Fruit fly (Drosophila melanogaster) whole organism, pupa: Measurements from ENCODE around the gene veli.

Source experiments
- CG10348 ChIP-seq: fragments of 200-800 bp; sonication (Bioruptor generic); IDR thresholded peaks from 2 replicates; pipeline ENCODE4 v1.3.6; 2022; ENCODE audit warnings: missing biosample characterization, missing genetic modification characterization
- CG12605 ChIP-seq: fragments of 200-800 bp; sonication (Bioruptor generic); IDR thresholded peaks from 2 replicates; pipeline ENCODE4 v1.3.6; 2022; ENCODE audit warnings: missing biosample characterization, missing genetic modification characterization
- CG13204 ChIP-seq: fragments of 200-800 bp; sonication (Bioruptor generic); optimal IDR thresholded peaks from 2 replicates; lab custom pipeline; 2018; ENCODE audit warnings: missing biosample characterization, mild to moderate bottlenecking, missing genetic modification characterization, moderate library complexity
- CG15710 ChIP-seq: fragments of 200-800 bp; sonication (Bioruptor generic); optimal IDR thresholded peaks from 2 replicates; lab custom pipeline; 2018; ENCODE audit warnings: missing biosample characterization, mild to moderate bottlenecking, missing genetic modification characterization, moderate library complexity
- CG17806 ChIP-seq: fragments of 200-800 bp; sonication (Bioruptor generic); optimal IDR thresholded peaks from 2 replicates; lab custom pipeline; 2018; ENCODE audit warnings: missing biosample characterization, mild to moderate bottlenecking, missing genetic modification characterization, moderate library complexity
- CG32121 ChIP-seq: fragments of 200-800 bp; sonication (Bioruptor generic); IDR thresholded peaks from 2 replicates; pipeline ENCODE4 v1.3.6; 2022; ENCODE audit warnings: missing biosample characterization, missing genetic modification characterization
- CG34367 ChIP-seq: fragments of 200-800 bp; sonication (Bioruptor generic); optimal IDR thresholded peaks from 2 replicates; lab custom pipeline; 2018; ENCODE audit warnings: missing biosample characterization, mild to moderate bottlenecking, missing genetic modification characterization
- CG4496 ChIP-seq: fragments of 200-800 bp; sonication (Bioruptor generic); IDR thresholded peaks from 3 replicates; pipeline ENCODE4 v1.3.6; 2022; ENCODE audit warnings: missing biosample characterization, missing genetic modification characterization
- CG8159 ChIP-seq: fragments of 200-800 bp; sonication (Bioruptor generic); optimal IDR thresholded peaks from 3 replicates; lab custom pipeline; 2018; ENCODE audit warnings: missing biosample characterization, mild to moderate bottlenecking, missing genetic modification characterization, moderate library complexity
- CG8301 ChIP-seq: fragments of 200-800 bp; sonication (Bioruptor generic); optimal IDR thresholded peaks from 2 replicates; lab custom pipeline; 2018; ENCODE audit warnings: missing biosample characterization, mild to moderate bottlenecking, missing genetic modification characterization
- CG9948 ChIP-seq: fragments of 200-800 bp; sonication (Bioruptor generic); optimal IDR thresholded peaks from 2 replicates; lab custom pipeline; 2018; ENCODE audit warnings: missing biosample characterization, mild to moderate bottlenecking, missing genetic modification characterization, moderate library complexity
- D1 ChIP-seq: fragments of 200-800 bp; sonication (Bioruptor generic); optimal IDR thresholded peaks from 2 replicates; lab custom pipeline; 2018; ENCODE audit warnings: missing biosample characterization, mild to moderate bottlenecking, missing genetic modification characterization, moderate library complexity
- EcR ChIP-seq: fragments of 200-800 bp; sonication (Bioruptor generic); optimal IDR thresholded peaks from 3 replicates; lab custom pipeline; 2019; ENCODE audit warnings: missing biosample characterization, missing genetic modification characterization, mild to moderate bottlenecking, moderate library complexity, missing genetic modification reagents
- Ets98B ChIP-seq: fragments of 200-800 bp; sonication (Bioruptor generic); IDR thresholded peaks from 2 replicates; pipeline ENCODE4 v1.3.6; 2022; ENCODE audit warnings: missing biosample characterization, missing genetic modification characterization
- Pif1A ChIP-seq: fragments of 200-800 bp; sonication (Bioruptor generic); optimal IDR thresholded peaks from 3 replicates; lab custom pipeline; 2016; ENCODE audit warnings: missing biosample characterization, missing genetic modification characterization
- Pif1B ChIP-seq: fragments of 200-800 bp; sonication (Bioruptor generic); optimal IDR thresholded peaks from 3 replicates; lab custom pipeline; 2016; ENCODE audit warnings: missing biosample characterization, missing genetic modification characterization
- Snoo ChIP-seq: fragments of 200-800 bp; sonication (Bioruptor generic); optimal IDR thresholded peaks from 3 replicates; lab custom pipeline; 2017; ENCODE audit warnings: missing biosample characterization, mild to moderate bottlenecking, missing genetic modification characterization, inconsistent platforms
- fd96Ca ChIP-seq: fragments of 200-800 bp; sonication (Bioruptor generic); IDR thresholded peaks from 3 replicates; pipeline ENCODE4 v1.3.6; 2022; ENCODE audit warnings: missing biosample characterization, missing genetic modification characterization
- rn ChIP-seq: fragments of 200-800 bp; sonication (Bioruptor generic); IDR thresholded peaks from 2 replicates; pipeline ENCODE4 v1.3.6; 2022; ENCODE audit warnings: missing biosample characterization, missing genetic modification characterization

veli gene

dm6 chr3R:25064907-25065841 is at the start of gene veli, which contains the start of gene PQBP1:
Gene veli (minus strand): TSS chr3R:25065591.
Gene PQBP1 (plus strand): TSS chr3R:25065791.
- TF ChIP-seq CG34367 (tag; lab: Kevin White, UChicago) (no peak), CG15710 (tag; lab: Kevin White, UChicago) (no peak), rn (GFP tag; lab: Robert Waterston, UW) (no peak), CG10348 (no peak)

dm6 chr3R:25112466-25112939 is 47.1 kb upstream of the veli start, which contains the start of gene Nepl16:
Gene Nepl16 (minus strand): TSS chr3R:25112516.
- TF ChIP-seq CG32121 (GFP tag; lab: Robert Waterston, UW) (no peak), CG13204 (GFP tag; lab: Kevin White, UChicago) (no peak), Pif1B (no peak), CG8159 (no peak), D1 (tag; lab: Kevin White, UChicago) (no peak), CG10348 (no peak), CG8301 (no peak)

dm6 chr3R:25108932-25109331 is 43.5 kb upstream of the veli start, which contains the start of gene CG34027:
Gene CG34027 (minus strand): TSS chr3R:25109032.
- TF ChIP-seq EcR (no peak), CG8159 (no peak), Snoo (tag; lab: Kevin White, UChicago) (no peak), Ets98B (GFP tag; lab: Robert Waterston, UW) (no peak), rn (GFP tag; lab: Robert Waterston, UW) (no peak)

- TF ChIP-seq CG10348: no peak
- TF ChIP-seq CG13204 (GFP tag; lab: Kevin White, UChicago): no peak
- no peak for TF ChIP-seq Ets98B (GFP tag; lab: Robert Waterston, UW)
- no peak for TF ChIP-seq D1 (tag; lab: Kevin White, UChicago)
- TF ChIP-seq CG9948: no peak
- TF ChIP-seq CG34367 (tag; lab: Kevin White, UChicago): no peak
- TF ChIP-seq Pif1A (GFP tag; lab: Kevin White, UChicago): no peak
- TF ChIP-seq CG12605: no peak
- TF ChIP-seq Snoo (tag; lab: Kevin White, UChicago): no peak
- TF ChIP-seq Pif1B: no peak
- no peak for TF ChIP-seq CG8301
- TF ChIP-seq CG8159: no peak
- no peak for TF ChIP-seq CG17806 (tag; lab: Kevin White, UChicago)
- no peak for TF ChIP-seq CG15710 (tag; lab: Kevin White, UChicago)
- no peak for TF ChIP-seq rn (GFP tag; lab: Robert Waterston, UW)
- no peak for TF ChIP-seq EcR
- TF ChIP-seq fd96Ca (GFP tag; lab: Robert Waterston, UW): no peak
- no peak for TF ChIP-seq CG4496 (GFP tag; lab: Robert Waterston, UW)
These were observed 36.9 kb upstream of the veli start, which contains the start of gene CG45095 for dm6 chr3R:25102253-25102652. Gene CG45095 (plus strand): TSS chr3R:25102553.

dm6 chr3R:25097486-25097885 is 32.1 kb upstream of the veli start, which contains the start of the genes CG33095 and CG33096:
Gene CG33095 (plus strand): TSS chr3R:25097672.
Gene CG33096 (plus strand): TSS chr3R:25097672.
- TF ChIP-seq EcR (peak; percentile 1), CG13204 (GFP tag; lab: Kevin White, UChicago) (no peak)

DNA sequence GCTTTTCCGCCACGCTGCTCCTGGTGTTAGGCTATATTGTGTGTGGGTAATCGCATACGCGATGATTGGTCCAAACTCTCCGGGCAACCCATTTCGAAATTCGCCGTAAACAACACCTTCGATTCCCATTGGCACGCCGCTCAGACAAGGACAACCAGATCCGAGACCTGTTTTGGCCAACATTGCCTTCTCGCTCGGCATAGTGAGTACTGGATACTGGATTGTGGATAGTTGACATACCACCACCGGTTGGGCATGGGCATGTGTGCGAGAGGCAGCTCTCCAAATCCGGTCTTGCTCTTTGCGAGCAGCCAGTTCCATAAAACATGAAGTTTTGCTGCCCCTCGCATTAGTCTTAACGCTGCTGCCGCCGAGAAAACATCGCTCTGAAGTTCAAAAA is 29.2 kb upstream of the veli start, which contains the start of gene fd96Cb:
fd96Cb (plus strand) TSS at position 374 of the 400 bp plus-strand sequence.
- TF ChIP-seq Pif1A (GFP tag; lab: Kevin White, UChicago) (no peak), CG12605 (no peak), Pif1B (no peak), D1 (tag; lab: Kevin White, UChicago) (no peak), CG8301 (no peak), Ets98B (GFP tag; lab: Robert Waterston, UW) (no peak), fd96Ca (GFP tag; lab: Robert Waterston, UW) (no peak), CG4496 (GFP tag; lab: Robert Waterston, UW) (no peak; the same call in 2 of the 3 replicates), CG10348 (no peak), EcR (no peak), CG9948 (no peak), CG34367 (tag; lab: Kevin White, UChicago) (no peak), Snoo (tag; lab: Kevin White, UChicago) (no peak), CG8159 (no peak), CG13204 (GFP tag; lab: Kevin White, UChicago) (no peak)
- TF ChIP-seq, all 21 proteins: peak for 0

DNA sequence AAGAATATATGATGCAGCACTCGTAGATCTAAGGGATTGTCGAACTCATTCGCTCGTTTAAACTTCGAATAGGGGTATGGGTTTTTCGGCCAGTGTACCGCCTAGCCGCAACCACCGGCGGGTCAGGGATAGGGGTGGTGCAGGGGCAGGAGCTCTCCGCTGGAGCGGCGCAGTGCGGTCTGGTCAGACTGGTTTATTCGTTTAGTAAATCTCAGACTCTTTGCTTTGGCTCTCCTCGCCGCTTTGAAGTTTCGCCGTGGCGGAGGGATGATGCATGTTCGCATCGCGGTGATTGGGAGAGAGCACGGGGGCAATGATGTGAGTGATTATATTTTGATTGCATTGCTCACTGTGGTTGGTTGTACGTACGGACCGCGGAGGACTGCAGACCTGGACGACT is 17.0 kb upstream of the veli start, which contains the start of gene fd96Ca:
fd96Ca (plus strand) TSS at position 337 of the 400 bp plus-strand sequence.
- peak; percentile 87 for TF ChIP-seq CG13204 (GFP tag; lab: Kevin White, UChicago)
- TF ChIP-seq CG34367 (tag; lab: Kevin White, UChicago): no peak
- no peak for TF ChIP-seq Snoo (tag; lab: Kevin White, UChicago)
- TF ChIP-seq CG4496 (GFP tag; lab: Robert Waterston, UW): 0 out of 3 replicates have a peak, but pooled peaks have one; percentile 42
